Worm (Caenorhabditis elegans): ENCODE measurements around the gene mec-14.

mec-14 gene

DNA sequence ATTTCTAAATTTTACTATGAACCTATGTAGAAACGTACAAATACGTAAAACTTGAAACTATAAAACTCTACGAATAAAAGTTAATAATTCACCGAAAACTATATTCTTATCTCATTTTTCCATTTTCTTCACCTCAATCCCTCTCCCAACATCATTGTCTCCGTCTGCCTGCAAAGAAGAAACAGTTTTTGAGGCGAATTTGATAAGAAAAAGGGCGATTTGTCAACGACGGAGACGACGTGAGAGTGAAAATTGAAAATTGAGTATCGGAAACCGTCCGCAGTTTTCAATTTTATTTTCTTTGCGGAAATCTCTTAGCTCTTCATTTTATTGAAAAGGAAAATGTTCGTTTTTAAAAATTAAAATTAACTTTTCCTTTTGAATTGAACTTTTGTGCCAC, 19.2 kb upstream of the mec-14 start:
- TF ChIP-seq egl-27 (tag; optimal IDR thresholded peaks at IDR 0.05): no peak
- no peak for TF ChIP-seq peb-1 (tag; optimal IDR thresholded peaks at IDR 0.05)
- peak; percentile 62 for TF ChIP-seq fos-1 (tag; optimal IDR thresholded peaks at IDR 0.05)
- no peak for TF ChIP-seq zag-1 (tag; optimal IDR thresholded peaks at IDR 0.05)
- peak; percentile 19 for TF ChIP-seq gmeb-1 (tag; optimal IDR thresholded peaks at IDR 0.05)
- no peak for TF ChIP-seq lin-11 (tag; optimal IDR thresholded peaks at IDR 0.05)

DNA sequence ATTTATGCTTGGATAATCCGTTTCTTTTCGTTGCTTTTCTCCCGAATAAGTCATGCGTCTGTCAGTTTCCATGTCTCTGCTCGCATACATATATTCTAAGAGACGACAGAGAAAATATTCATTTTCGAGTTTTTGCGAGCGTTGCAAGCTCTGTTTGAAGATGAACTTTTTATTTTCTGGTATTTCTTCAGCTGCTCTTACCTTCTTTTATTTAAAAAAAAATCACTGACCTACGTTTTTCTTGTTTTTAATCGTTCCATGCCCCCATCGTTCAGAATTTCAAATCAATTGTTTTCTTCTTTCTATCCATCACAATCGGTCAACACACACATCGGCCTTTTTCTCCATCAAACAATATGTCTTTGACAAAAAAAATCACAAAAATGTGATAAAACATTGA, 17.7 kb upstream of the mec-14 start:
- no peak for TF ChIP-seq mab-5 (tag; optimal IDR thresholded peaks at IDR 0.05)
- no peak for TF ChIP-seq nhr-23 (tag; optimal IDR thresholded peaks at IDR 0.05)
- TF ChIP-seq unc-55 (GFP tag; optimal IDR thresholded peaks at IDR 0.05): peak; percentile 22
- TF ChIP-seq egl-27 (tag; optimal IDR thresholded peaks at IDR 0.05): no peak

DNA sequence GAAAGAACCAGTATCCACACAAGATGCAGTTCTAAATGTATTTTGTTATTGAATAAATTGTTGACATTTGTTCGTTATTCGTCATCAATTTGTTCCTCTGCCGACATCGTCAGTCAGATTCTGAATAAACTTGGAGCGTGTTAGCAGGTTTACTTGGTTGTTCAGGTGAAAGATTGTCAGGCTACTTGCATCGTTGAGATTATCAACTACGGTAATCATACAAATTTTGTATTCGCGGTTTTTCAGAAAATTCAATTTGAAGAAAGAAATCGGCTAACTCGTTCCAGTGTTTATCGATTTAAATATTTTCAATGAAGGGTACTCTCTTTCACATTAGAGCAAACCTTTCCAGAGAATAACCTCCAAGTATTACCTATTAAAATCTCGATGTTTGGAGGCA, 16.9 kb upstream of the mec-14 start, which contains the start of gene R151.2:
R151.2 (plus strand) TSS at position 247 of the 400 bp plus-strand sequence.
- TF ChIP-seq ceh-16 (tag; optimal IDR thresholded peaks at IDR 0.05): no peak
- no peak for TF ChIP-seq ceh-82 (tag; optimal IDR thresholded peaks at IDR 0.05)
- no peak for TF ChIP-seq unc-55 (GFP tag; optimal IDR thresholded peaks at IDR 0.05)
- no peak for TF ChIP-seq mbf-1 (tag; optimal IDR thresholded peaks at IDR 0.05)
- TF ChIP-seq nhr-25 (tag; optimal IDR thresholded peaks at IDR 0.05): no peak
- no peak for TF ChIP-seq dmd-4 (tag; optimal IDR thresholded peaks at IDR 0.05)
- no peak for TF ChIP-seq crh-2 (tag; optimal IDR thresholded peaks at IDR 0.05)
- TF ChIP-seq unc-62 (GFP tag; optimal IDR thresholded peaks at IDR 0.05): no peak
- TF ChIP-seq mab-5 (tag; optimal IDR thresholded peaks at IDR 0.05): no peak
- TF ChIP-seq ztf-11 (tag; optimal IDR thresholded peaks at IDR 0.05): no peak
- no peak for TF ChIP-seq nhr-23 (tag; optimal IDR thresholded peaks at IDR 0.05)
- TF ChIP-seq aly-2 (tag; optimal IDR thresholded peaks at IDR 0.05): no peak
- TF ChIP-seq ama-1 (optimal IDR thresholded peaks at IDR 0.05): no peak
- TF ChIP-seq ztf-4 (tag; optimal IDR thresholded peaks at IDR 0.05): no peak
- no peak for TF ChIP-seq lsy-2 (tag; optimal IDR thresholded peaks at IDR 0.05)
- TF ChIP-seq lin-39 (tag; optimal IDR thresholded peaks at IDR 0.05): no peak

DNA sequence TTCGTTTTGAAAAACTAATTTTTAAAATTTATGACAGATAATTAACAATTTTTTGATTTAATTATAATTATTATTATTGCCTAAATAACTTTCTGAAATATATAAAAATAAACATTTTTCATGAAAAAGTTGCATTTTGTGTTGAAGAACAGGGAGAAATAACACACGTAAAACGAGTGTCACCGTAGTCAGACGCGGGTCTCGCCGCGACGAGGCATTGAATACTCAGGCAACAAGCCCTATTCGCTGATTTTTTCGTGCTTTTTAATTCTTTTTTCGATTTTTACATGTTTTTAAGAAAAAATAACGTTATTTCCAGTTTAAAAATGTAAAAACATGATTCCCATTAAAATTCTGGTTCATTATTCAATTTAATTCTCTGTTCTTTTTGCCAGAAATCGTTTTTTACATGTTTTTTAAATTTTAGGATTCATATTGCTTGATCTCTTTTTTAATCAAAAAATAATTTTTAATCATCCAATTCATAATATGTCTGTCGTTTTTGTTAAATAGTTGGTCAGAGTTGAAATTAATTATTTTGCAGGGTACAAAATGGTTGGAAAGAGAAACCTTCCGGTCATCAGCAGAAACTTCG, 15.2 kb upstream of the mec-14 start, which contains the start of gene rpl-6:
rpl-6 (plus strand) TSS at position 545 of the 595 bp plus-strand sequence.
- TF ChIP-seq sma-3 (GFP tag; optimal IDR thresholded peaks at IDR 0.05): peak; percentile 91
- peak; percentile 77 for TF ChIP-seq fos-1 (tag; optimal IDR thresholded peaks at IDR 0.05)
- TF ChIP-seq mbf-1 (tag; optimal IDR thresholded peaks at IDR 0.05): no peak
- peak; percentile 72 for TF ChIP-seq blmp-1 (tag; optimal IDR thresholded peaks at IDR 0.05; ENCODE audit: insufficient read depth)
- TF ChIP-seq nhr-77 (tag; optimal IDR thresholded peaks at IDR 0.05): peak; percentile 50
- peak; percentile 5 for TF ChIP-seq skn-1 (tag; optimal IDR thresholded peaks at IDR 0.05)
- TF ChIP-seq ama-1 (optimal IDR thresholded peaks at IDR 0.05): peak; percentile 41
- TF ChIP-seq sma-9 (GFP tag; optimal IDR thresholded peaks at IDR 0.05): peak; percentile 86
- TF ChIP-seq sma-9 (tag; optimal IDR thresholded peaks at IDR 0.05): no peak
- no peak for TF ChIP-seq elt-1 (tag; optimal IDR thresholded peaks at IDR 0.05)
- TF ChIP-seq nhr-12 (tag; optimal IDR thresholded peaks at IDR 0.05): no peak
- peak; percentile 89 for TF ChIP-seq nhr-25 (tag; optimal IDR thresholded peaks at IDR 0.05)
- peak; percentile 93 for TF ChIP-seq lin-13 (GFP tag; optimal IDR thresholded peaks at IDR 0.05)
- TF ChIP-seq nhr-129 (tag; optimal IDR thresholded peaks at IDR 0.05): peak; percentile 90
- TF ChIP-seq alr-1 (tag; optimal IDR thresholded peaks at IDR 0.05): no peak
- TF ChIP-seq nhr-6 (tag; optimal IDR thresholded peaks at IDR 0.05): peak; percentile 58
- TF ChIP-seq nhr-23 (tag; optimal IDR thresholded peaks at IDR 0.05): no peak
- TF ChIP-seq elt-3 (tag; optimal IDR thresholded peaks at IDR 0.05): no peak
- peak; percentile 77 for TF ChIP-seq F13H6.1 (tag; optimal IDR thresholded peaks at IDR 0.05)
- peak; percentile 98 to 100 for TF ChIP-seq lsy-2 (tag; optimal IDR thresholded peaks at IDR 0.05)
- peak; percentile 85 for TF ChIP-seq ZK546.5 (tag; optimal IDR thresholded peaks at IDR 0.05)
- peak; percentile 70 for TF ChIP-seq zag-1 (tag; optimal IDR thresholded peaks at IDR 0.05)
- TF ChIP-seq ceh-16 (tag; optimal IDR thresholded peaks at IDR 0.05): peak; percentile 17
- no peak for TF ChIP-seq ztf-11 (tag; optimal IDR thresholded peaks at IDR 0.05)
- TF ChIP-seq nhr-10 (tag; optimal IDR thresholded peaks at IDR 0.05): no peak
- peak; percentile 73 for TF ChIP-seq ztf-4 (tag; optimal IDR thresholded peaks at IDR 0.05)
- no peak for TF ChIP-seq nhr-237 (tag; optimal IDR thresholded peaks at IDR 0.05)
- TF ChIP-seq sem-4 (tag; optimal IDR thresholded peaks at IDR 0.05): peak; percentile 80
- TF ChIP-seq ceh-82 (tag; optimal IDR thresholded peaks at IDR 0.05): peak; percentile 25
- TF ChIP-seq snpc-4 (tag; optimal IDR thresholded peaks at IDR 0.05): peak; percentile 47
- TF ChIP-seq egl-27 (tag; optimal IDR thresholded peaks at IDR 0.05): peak; percentile 76
- TF ChIP-seq gmeb-1 (tag; optimal IDR thresholded peaks at IDR 0.05): peak; percentile 89
- peak; percentile 92 for TF ChIP-seq C34F6.9 (tag; optimal IDR thresholded peaks at IDR 0.05)
- TF ChIP-seq mab-5 (tag; optimal IDR thresholded peaks at IDR 0.05): peak; percentile 80
- peak; percentile 94 for TF ChIP-seq lin-11 (tag; optimal IDR thresholded peaks at IDR 0.05)
- TF ChIP-seq unc-55 (GFP tag; optimal IDR thresholded peaks at IDR 0.05): peak; percentile 99
- TF ChIP-seq mdl-1 (tag; optimal IDR thresholded peaks at IDR 0.05): peak in 1 of 2 experiments; percentile 68
- TF ChIP-seq R02D3.7 (tag; optimal IDR thresholded peaks at IDR 0.05): peak; percentile 28
- peak; percentile 95 for TF ChIP-seq crh-2 (tag; optimal IDR thresholded peaks at IDR 0.05)
- no peak for TF ChIP-seq lin-39 (tag; optimal IDR thresholded peaks at IDR 0.05)
- TF ChIP-seq nhr-21 (tag; optimal IDR thresholded peaks at IDR 0.05): peak; percentile 88
- TF ChIP-seq aly-2 (tag; optimal IDR thresholded peaks at IDR 0.05): no peak
